Fruit fly (Drosophila melanogaster): ENCODE data around the gene CG34253.

The CG34253 gene

dm6 chr3L:18086754-18087685 lies at the start of gene CG34253:
TSS of gene CG34253 (minus strand) at chr3L:18087320.
- TF ChIP-seq psq (optimal IDR thresholded peaks at IDR 0.05) (no peak), h (optimal IDR thresholded peaks at IDR 0.05) (no peak), Sin3A (optimal IDR thresholded peaks at IDR 0.05) (no peak), Myc (optimal IDR thresholded peaks at IDR 0.05) (no peak), ttk (optimal IDR thresholded peaks at IDR 0.05) (no peak), insv (optimal IDR thresholded peaks at IDR 0.05) (no peak)

DNA sequence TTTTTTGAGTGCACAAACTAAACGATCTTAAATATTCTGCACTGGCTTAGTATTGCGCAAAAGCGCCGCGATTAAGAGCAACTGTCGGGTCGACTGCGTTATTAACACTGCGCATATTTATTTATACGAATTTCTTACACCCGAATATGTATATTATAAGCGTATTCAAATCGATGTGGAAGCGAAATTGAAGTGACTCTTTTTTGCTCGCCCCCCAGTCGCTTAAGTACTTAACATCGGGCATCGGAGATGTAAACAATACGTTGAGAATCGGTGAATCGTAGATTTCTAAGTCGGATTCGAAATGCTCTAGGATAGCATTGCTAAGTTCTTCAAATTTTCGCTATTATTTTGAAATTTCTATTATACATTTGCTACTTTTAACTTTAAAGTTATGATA lies 45.5 kb upstream of the CG34253 start, which contains the start of gene Cyp312a1:
Gene Cyp312a1 (minus strand): TSS at position 101 of the 400 bp plus-strand sequence.
- no peak for TF ChIP-seq Myc (optimal IDR thresholded peaks at IDR 0.05)
- TF ChIP-seq insv (optimal IDR thresholded peaks at IDR 0.05) = no peak
- TF ChIP-seq Sin3A (optimal IDR thresholded peaks at IDR 0.05) = no peak

DNA sequence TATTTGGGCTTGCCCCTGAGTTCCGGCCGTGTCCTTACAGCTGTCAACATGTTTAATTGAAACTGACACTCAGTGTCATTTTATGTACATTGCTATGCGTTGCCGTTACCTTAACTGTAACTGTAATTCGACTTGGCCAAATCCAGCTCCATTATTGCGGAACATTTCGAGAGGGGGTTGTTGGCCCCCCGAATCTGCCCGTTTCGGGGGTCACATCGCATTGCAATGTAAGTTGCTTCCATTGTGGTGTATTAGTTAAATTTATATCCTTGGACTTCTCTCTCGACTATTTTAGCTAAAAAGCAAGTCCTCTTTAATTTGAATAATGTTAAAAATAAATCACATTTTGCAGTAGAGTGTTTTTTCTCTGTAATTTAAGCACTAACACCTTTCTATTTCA lies 37.0 kb upstream of the CG34253 start:
- TF ChIP-seq psq (optimal IDR thresholded peaks at IDR 0.05) (no peak), Myc (optimal IDR thresholded peaks at IDR 0.05) (no peak), ttk (optimal IDR thresholded peaks at IDR 0.05) (no peak), Sin3A (optimal IDR thresholded peaks at IDR 0.05) (no peak), insv (optimal IDR thresholded peaks at IDR 0.05) (no peak), h (optimal IDR thresholded peaks at IDR 0.05) (no peak)

DNA sequence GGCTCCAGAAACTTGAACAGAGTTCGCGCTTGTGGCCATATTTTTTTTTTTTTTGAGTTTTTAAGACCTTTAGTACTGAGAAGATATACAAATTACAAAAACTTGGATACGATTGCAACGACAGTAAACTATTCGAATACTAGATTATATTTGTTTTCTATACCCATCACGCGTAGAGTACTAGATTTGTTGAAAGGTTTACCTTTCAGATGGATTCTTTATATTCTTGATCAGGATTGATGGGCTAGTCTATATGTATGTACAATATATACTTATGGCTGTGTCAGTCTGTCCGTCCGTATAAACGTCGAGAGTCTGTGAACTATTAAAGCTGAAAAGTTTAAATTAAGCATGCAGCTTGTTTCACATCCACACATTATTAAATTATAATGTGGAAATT lies 34.8 kb upstream of the CG34253 start, which contains the start of gene CG42853:
Gene CG42853 (minus strand): TSS at position 101 of the 400 bp plus-strand sequence.
- TF ChIP-seq Myc (optimal IDR thresholded peaks at IDR 0.05) (no peak), Sin3A (optimal IDR thresholded peaks at IDR 0.05) (no peak), h (optimal IDR thresholded peaks at IDR 0.05) (no peak), psq (optimal IDR thresholded peaks at IDR 0.05) (no peak), insv (optimal IDR thresholded peaks at IDR 0.05) (no peak), ttk (optimal IDR thresholded peaks at IDR 0.05) (no peak)

dm6 chr3L:18114038-18114926 lies 27.2 kb upstream of the CG34253 start:
- TF ChIP-seq Sin3A (optimal IDR thresholded peaks at IDR 0.05) (no peak), ttk (optimal IDR thresholded peaks at IDR 0.05) (no peak), h (optimal IDR thresholded peaks at IDR 0.05) (peak; percentile 90)

- no peak for TF ChIP-seq ttk (optimal IDR thresholded peaks at IDR 0.05)
- no peak for TF ChIP-seq Sin3A (optimal IDR thresholded peaks at IDR 0.05)
- no peak for TF ChIP-seq insv (optimal IDR thresholded peaks at IDR 0.05)
Observed at dm6 chr3L:18112669-18113068, 25.5 kb upstream of the CG34253 start, which contains the start of the genes CG32195 and CG7341. TSS of gene CG32195 (plus strand) at chr3L:18112959. TSS of gene CG7341 (plus strand) at chr3L:18112959.

DNA sequence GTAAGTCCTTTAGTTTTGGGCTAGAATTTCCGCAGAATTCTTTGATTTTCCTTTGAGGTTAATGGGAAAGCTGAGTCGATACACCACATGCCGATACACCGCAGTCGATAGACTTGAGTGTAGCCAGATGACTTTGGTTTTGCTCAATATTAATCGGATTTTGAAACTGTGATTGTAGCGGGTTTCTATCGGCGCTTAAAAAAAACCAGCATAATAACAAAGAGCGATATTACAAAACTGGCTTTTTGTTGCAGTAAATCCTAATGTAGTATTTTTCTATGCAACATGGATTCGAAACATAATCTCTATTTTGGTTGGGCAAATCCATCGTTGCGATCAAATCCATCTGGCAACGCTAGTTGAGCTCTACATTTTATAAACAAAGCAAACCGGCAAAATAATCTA lies 22.3 kb upstream of the CG34253 start, which contains the start of the genes Polr3D and mus304:
Gene Polr3D (minus strand): TSS at position 116 of the 405 bp plus-strand sequence.
Gene mus304 (plus strand): TSS at position 356 of the 405 bp plus-strand sequence.
- TF ChIP-seq h (optimal IDR thresholded peaks at IDR 0.05) (no peak), ttk (optimal IDR thresholded peaks at IDR 0.05) (no peak), Sin3A (optimal IDR thresholded peaks at IDR 0.05) (no peak), psq (optimal IDR thresholded peaks at IDR 0.05) (no peak), Myc (optimal IDR thresholded peaks at IDR 0.05) (no peak), insv (optimal IDR thresholded peaks at IDR 0.05) (no peak)

- TF ChIP-seq insv (optimal IDR thresholded peaks at IDR 0.05) (no peak), Sin3A (optimal IDR thresholded peaks at IDR 0.05) (no peak), h (optimal IDR thresholded peaks at IDR 0.05) (no peak), psq (optimal IDR thresholded peaks at IDR 0.05) (no peak), Myc (optimal IDR thresholded peaks at IDR 0.05) (no peak), ttk (optimal IDR thresholded peaks at IDR 0.05) (no peak)
Observed at dm6 chr3L:18106021-18106944, 19.2 kb upstream of the CG34253 start, which contains the start of the genes CG13698 and mRpS26. TSS of gene CG13698 (minus strand) at chr3L:18106149. TSS of gene mRpS26 (plus strand) at chr3L:18106579.

- no peak for TF ChIP-seq Myc (optimal IDR thresholded peaks at IDR 0.05)
- no peak for TF ChIP-seq psq (optimal IDR thresholded peaks at IDR 0.05)
- TF ChIP-seq Sin3A (optimal IDR thresholded peaks at IDR 0.05) = no peak
- TF ChIP-seq insv (optimal IDR thresholded peaks at IDR 0.05) = no peak
- TF ChIP-seq ttk (optimal IDR thresholded peaks at IDR 0.05) = no peak
- TF ChIP-seq h (optimal IDR thresholded peaks at IDR 0.05) = no peak
Observed at dm6 chr3L:18105343-18106020, 18.4 kb upstream of the CG34253 start.

DNA sequence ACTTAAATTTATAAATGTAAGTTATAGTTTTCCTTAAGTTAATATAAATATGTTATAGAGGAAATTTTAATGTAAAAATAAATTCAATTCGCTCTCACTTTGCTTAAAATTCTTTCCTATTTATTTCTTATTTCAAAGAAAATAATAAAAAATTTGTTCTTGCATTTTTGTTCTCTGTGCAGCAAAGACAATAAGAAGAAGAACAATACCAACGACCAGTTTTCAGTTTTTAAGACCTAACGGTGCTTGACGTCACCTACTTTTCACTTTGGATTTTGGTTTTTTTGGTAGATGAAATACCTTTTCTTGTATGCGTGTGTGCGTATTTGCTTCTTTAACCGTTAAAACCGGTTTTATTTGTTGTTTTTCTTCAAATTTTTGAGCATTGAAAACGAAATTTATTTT lies 15.0 kb upstream of the CG34253 start:
- TF ChIP-seq h (optimal IDR thresholded peaks at IDR 0.05) (no peak), Sin3A (optimal IDR thresholded peaks at IDR 0.05) (no peak), Myc (optimal IDR thresholded peaks at IDR 0.05) (no peak), psq (optimal IDR thresholded peaks at IDR 0.05) (no peak), ttk (optimal IDR thresholded peaks at IDR 0.05) (no peak), insv (optimal IDR thresholded peaks at IDR 0.05) (no peak)
